Worm (Caenorhabditis elegans) whole organism, mixed stage, embryonic: ENCODE data around the gene F10E9.10.
"Not testable (repeated sequence)": the region's sequence is repeated elsewhere in the genome, so short reads cannot be mapped to it uniquely, and the experiment has no call there.

Source experiments
- lin-13 ChIP-seq: fragments of 150-350 bp; optimal IDR thresholded peaks from 2 replicates; lab custom pipeline; 2014; ENCODE audit warnings: missing biosample characterization, missing genetic modification characterization
- pha-4 ChIP-seq: fragments of 150-350 bp; optimal IDR thresholded peaks from 2 replicates; lab custom pipeline; 2018; ENCODE audit warnings: missing biosample characterization, missing genetic modification reagents, missing genetic modification characterization
- sem-2 ChIP-seq: fragments of 200-800 bp; sonication (Bioruptor generic); optimal IDR thresholded peaks from 2 replicates; lab custom pipeline; 2018; ENCODE audit warnings: mild to moderate bottlenecking, missing genetic modification characterization, missing compliant biosample characterization
- zip-8 ChIP-seq: fragments of 150-350 bp; optimal IDR thresholded peaks from 2 replicates; lab custom pipeline; 2014; ENCODE audit warnings: missing biosample characterization, missing genetic modification characterization

- not testable (repeated sequence) for TF ChIP-seq pha-4; zip-8 (tag; lab: Kevin White, UChicago); lin-13 (tag; lab: Kevin White, UChicago); sem-2 (GFP tag; lab: Kevin White, UChicago)
Measured at ce11 chrIII:8344283-8344682, 24.2 kb upstream of the F10E9.10 start, which contains the start of gene ZC262.7.
